Fruit fly (Drosophila melanogaster): ENCODE measurements around the gene Ser.

Ser gene

dm6 chr3R:27201538-27202281 is 7.6 kb upstream of the Ser start:
- no peak for TF ChIP-seq pan (optimal IDR thresholded peaks at IDR 0.05)
- peak; percentile 41 for TF ChIP-seq Dll (optimal IDR thresholded peaks at IDR 0.05)
- no peak for TF ChIP-seq EcR (GFP tag; optimal IDR thresholded peaks at IDR 0.05)

- no peak for TF ChIP-seq pan (optimal IDR thresholded peaks at IDR 0.05)
- TF ChIP-seq CG8478 (optimal IDR thresholded peaks at IDR 0.05), result no peak
- no peak for TF ChIP-seq psq (optimal IDR thresholded peaks at IDR 0.05)
- TF ChIP-seq Dll (optimal IDR thresholded peaks at IDR 0.05), result no peak
- no peak for TF ChIP-seq EcR (GFP tag; optimal IDR thresholded peaks at IDR 0.05)
- TF ChIP-seq usp (GFP tag; optimal IDR thresholded peaks at IDR 0.05), result no peak
Measured at dm6 chr3R:27198883-27199780, 5.1 kb upstream of the Ser start.

dm6 chr3R:27197581-27197980 is 3.5 kb upstream of the Ser start:
- TF ChIP-seq psq (optimal IDR thresholded peaks at IDR 0.05), result no peak
- TF ChIP-seq EcR (GFP tag; optimal IDR thresholded peaks at IDR 0.05), result no peak
- TF ChIP-seq CG8478 (optimal IDR thresholded peaks at IDR 0.05), result no peak
- no peak for TF ChIP-seq Dll (optimal IDR thresholded peaks at IDR 0.05)
- no peak for TF ChIP-seq usp (GFP tag; optimal IDR thresholded peaks at IDR 0.05)
- no peak for TF ChIP-seq pan (optimal IDR thresholded peaks at IDR 0.05)

dm6 chr3R:27196866-27197265 is 2.8 kb upstream of the Ser start:
- TF ChIP-seq pan (optimal IDR thresholded peaks at IDR 0.05), result no peak
- TF ChIP-seq CG8478 (optimal IDR thresholded peaks at IDR 0.05), result no peak
- TF ChIP-seq usp (GFP tag; optimal IDR thresholded peaks at IDR 0.05), result no peak
- no peak for TF ChIP-seq EcR (GFP tag; optimal IDR thresholded peaks at IDR 0.05)
- no peak for TF ChIP-seq Dll (optimal IDR thresholded peaks at IDR 0.05)
- no peak for TF ChIP-seq psq (optimal IDR thresholded peaks at IDR 0.05)

dm6 chr3R:27193079-27193478 is 988 bp downstream of the Ser start:
- TF ChIP-seq psq (optimal IDR thresholded peaks at IDR 0.05) (no peak), CG8478 (optimal IDR thresholded peaks at IDR 0.05) (no peak), pan (optimal IDR thresholded peaks at IDR 0.05) (no peak), Dll (optimal IDR thresholded peaks at IDR 0.05) (no peak), usp (GFP tag; optimal IDR thresholded peaks at IDR 0.05) (no peak), EcR (GFP tag; optimal IDR thresholded peaks at IDR 0.05) (no peak)

dm6 chr3R:27186849-27187248 is 7.2 kb downstream of the Ser start:
- no peak for TF ChIP-seq usp (GFP tag; optimal IDR thresholded peaks at IDR 0.05)
- TF ChIP-seq EcR (GFP tag; optimal IDR thresholded peaks at IDR 0.05), result no peak
- TF ChIP-seq psq (optimal IDR thresholded peaks at IDR 0.05), result no peak
- TF ChIP-seq CG8478 (optimal IDR thresholded peaks at IDR 0.05), result no peak
- TF ChIP-seq pan (optimal IDR thresholded peaks at IDR 0.05), result no peak
- TF ChIP-seq Dll (optimal IDR thresholded peaks at IDR 0.05), result no peak

dm6 chr3R:27185933-27186571 is 8.0 kb downstream of the Ser start:
- TF ChIP-seq usp (GFP tag; optimal IDR thresholded peaks at IDR 0.05) (no peak), Dll (optimal IDR thresholded peaks at IDR 0.05) (no peak), CG8478 (optimal IDR thresholded peaks at IDR 0.05) (no peak), psq (optimal IDR thresholded peaks at IDR 0.05) (no peak), EcR (GFP tag; optimal IDR thresholded peaks at IDR 0.05) (no peak), pan (optimal IDR thresholded peaks at IDR 0.05) (no peak)

dm6 chr3R:27181074-27181473 is 13.0 kb downstream of the Ser start:
- no peak for TF ChIP-seq CG8478 (optimal IDR thresholded peaks at IDR 0.05)
- no peak for TF ChIP-seq psq (optimal IDR thresholded peaks at IDR 0.05)
- TF ChIP-seq Dll (optimal IDR thresholded peaks at IDR 0.05), result no peak
- TF ChIP-seq EcR (GFP tag; optimal IDR thresholded peaks at IDR 0.05), result no peak
- TF ChIP-seq usp (GFP tag; optimal IDR thresholded peaks at IDR 0.05), result no peak
- no peak for TF ChIP-seq pan (optimal IDR thresholded peaks at IDR 0.05)

dm6 chr3R:27178546-27179375 is 15.3 kb downstream of the Ser start:
- TF ChIP-seq usp (GFP tag; optimal IDR thresholded peaks at IDR 0.05) (no peak), psq (optimal IDR thresholded peaks at IDR 0.05) (no peak), pan (optimal IDR thresholded peaks at IDR 0.05) (no peak), Dll (optimal IDR thresholded peaks at IDR 0.05) (no peak), CG8478 (optimal IDR thresholded peaks at IDR 0.05) (no peak), EcR (GFP tag; optimal IDR thresholded peaks at IDR 0.05) (no peak)

dm6 chr3R:27177567-27177966 is 16.5 kb downstream of the Ser start:
- TF ChIP-seq CG8478 (optimal IDR thresholded peaks at IDR 0.05) (no peak), pan (optimal IDR thresholded peaks at IDR 0.05) (no peak), usp (GFP tag; optimal IDR thresholded peaks at IDR 0.05) (no peak), Dll (optimal IDR thresholded peaks at IDR 0.05) (no peak), psq (optimal IDR thresholded peaks at IDR 0.05) (no peak)

dm6 chr3R:27175710-27176109 is 18.4 kb downstream of the Ser start:
- no peak for TF ChIP-seq pan (optimal IDR thresholded peaks at IDR 0.05)
- TF ChIP-seq psq (optimal IDR thresholded peaks at IDR 0.05), result no peak
- TF ChIP-seq EcR (GFP tag; optimal IDR thresholded peaks at IDR 0.05), result no peak
- TF ChIP-seq Dll (optimal IDR thresholded peaks at IDR 0.05), result no peak
- TF ChIP-seq usp (GFP tag; optimal IDR thresholded peaks at IDR 0.05), result no peak
- no peak for TF ChIP-seq CG8478 (optimal IDR thresholded peaks at IDR 0.05)
